Worm (Caenorhabditis elegans) whole organism, mixed stage, embryonic: Measurements from ENCODE around the gene rad-54.L2.
A peak's percentile ranks its signal among the peaks of the same experiment; 100 is the strongest.

Source experiments
- M03D4.4 ChIP-seq: sonication (generic microtip); optimal IDR thresholded peaks from 2 replicates; lab custom pipeline; 2017; ENCODE audit warnings: mild to moderate bottlenecking, missing genetic modification characterization, missing compliant biosample characterization
- bed-3 ChIP-seq: fragments of 200-800 bp; sonication (Bioruptor generic); optimal IDR thresholded peaks from 3 replicates; lab custom pipeline; 2018; ENCODE audit warnings: mild to moderate bottlenecking, missing genetic modification characterization, moderate library complexity, missing compliant biosample characterization
- ceh-39 ChIP-seq: fragments of 150-350 bp; optimal IDR thresholded peaks from 2 replicates; lab custom pipeline; 2014; ENCODE audit warnings: missing biosample characterization, missing genetic modification characterization
- ceh-43 ChIP-seq: fragments of 200-800 bp; sonication (Bioruptor generic); optimal IDR thresholded peaks from 2 replicates; lab custom pipeline; 2018; ENCODE audit warnings: mild to moderate bottlenecking, missing genetic modification characterization, moderate library complexity, missing compliant biosample characterization
- ces-1 ChIP-seq: fragments of 150-350 bp; optimal IDR thresholded peaks from 2 replicates; lab custom pipeline; 2014; ENCODE audit warnings: missing biosample characterization, missing genetic modification reagents, missing genetic modification characterization
- elt-1 ChIP-seq: sonication (generic microtip); optimal IDR thresholded peaks from 2 replicates; lab custom pipeline; 2017; ENCODE audit warnings: missing genetic modification characterization, mild to moderate bottlenecking, missing compliant biosample characterization, antibody characterized with exemption, moderate library complexity, borderline replicate concordance; ENCODE audit not compliant: insufficient read depth
- flh-1 ChIP-seq: fragments of 200-800 bp; sonication (Bioruptor generic); optimal IDR thresholded peaks from 2 replicates; lab custom pipeline; 2018; ENCODE audit warnings: mild to moderate bottlenecking, missing genetic modification characterization, moderate library complexity, missing compliant biosample characterization
- ham-2 ChIP-seq: fragments of 200-800 bp; sonication (Bioruptor generic); optimal IDR thresholded peaks from 2 replicates; lab custom pipeline; 2018; ENCODE audit warnings: mild to moderate bottlenecking, missing genetic modification characterization, missing compliant biosample characterization
- hlh-1 ChIP-seq: fragments of 150-350 bp; optimal IDR thresholded peaks from 2 replicates; lab custom pipeline; 2014; ENCODE audit warnings: missing biosample characterization, missing genetic modification reagents, missing genetic modification characterization
- lin-13 ChIP-seq: fragments of 150-350 bp; optimal IDR thresholded peaks from 2 replicates; lab custom pipeline; 2014; ENCODE audit warnings: missing biosample characterization, missing genetic modification characterization
- lsy-2 ChIP-seq: fragments of 150-350 bp; optimal IDR thresholded peaks from 2 replicates; lab custom pipeline; 2014; ENCODE audit warnings: missing biosample characterization, missing genetic modification characterization
- mab-5 ChIP-seq: fragments of 150-350 bp; optimal IDR thresholded peaks from 2 replicates; lab custom pipeline; 2014; ENCODE audit warnings: missing biosample characterization, missing genetic modification characterization
- mep-1 ChIP-seq: fragments of 150-350 bp; optimal IDR thresholded peaks from 2 replicates; lab custom pipeline; 2017; ENCODE audit warnings: missing biosample characterization, missing genetic modification reagents, missing genetic modification characterization, inconsistent platforms
- mls-2 ChIP-seq: sonication (generic microtip); optimal IDR thresholded peaks from 2 replicates; lab custom pipeline; 2016; ENCODE audit warnings: mild to moderate bottlenecking, missing genetic modification characterization, moderate library complexity, missing compliant biosample characterization
- nhr-2 ChIP-seq: fragments of 150-350 bp; optimal IDR thresholded peaks from 2 replicates; lab custom pipeline; 2014; ENCODE audit warnings: missing biosample characterization, missing genetic modification characterization
- nhr-237 ChIP-seq: fragments of 150-350 bp; optimal IDR thresholded peaks from 2 replicates; lab custom pipeline; 2014; ENCODE audit warnings: missing biosample characterization, missing genetic modification characterization
- nhr-28 ChIP-seq: fragments of 150-350 bp; optimal IDR thresholded peaks from 2 replicates; lab custom pipeline; 2014; ENCODE audit warnings: missing biosample characterization, missing genetic modification characterization
- nhr-76 ChIP-seq: sonication (generic microtip); optimal IDR thresholded peaks from 2 replicates; lab custom pipeline; 2017; ENCODE audit warnings: missing biosample characterization, missing genetic modification characterization
- pha-4 ChIP-seq: fragments of 150-350 bp; optimal IDR thresholded peaks from 2 replicates; lab custom pipeline; 2018; ENCODE audit warnings: missing biosample characterization, missing genetic modification reagents, missing genetic modification characterization
- snpc-4 ChIP-seq: fragments of 150-350 bp; optimal IDR thresholded peaks from 2 replicates; lab custom pipeline; 2014; ENCODE audit warnings: missing biosample characterization, missing genetic modification characterization
- sptf-1 ChIP-seq: sonication (generic microtip); optimal IDR thresholded peaks from 2 replicates; lab custom pipeline; 2017; ENCODE audit warnings: mild to moderate bottlenecking, missing genetic modification characterization, moderate library complexity, missing compliant biosample characterization
- tbx-8 ChIP-seq: fragments of 200-800 bp; sonication (Bioruptor generic); optimal IDR thresholded peaks from 2 replicates; lab custom pipeline; 2018; ENCODE audit warnings: mild to moderate bottlenecking, missing genetic modification characterization, moderate library complexity, missing compliant biosample characterization
- unc-120 ChIP-seq: sonication (generic microtip); optimal IDR thresholded peaks from 2 replicates; lab custom pipeline; 2017; ENCODE audit warnings: missing genetic modification characterization, missing compliant biosample characterization; ENCODE audit not compliant: poor library complexity, severe bottlenecking
- unc-39 ChIP-seq: fragments of 150-350 bp; optimal IDR thresholded peaks from 2 replicates; lab custom pipeline; 2014; ENCODE audit warnings: missing biosample characterization, missing genetic modification characterization
- unc-62 ChIP-seq: fragments of 150-350 bp; optimal IDR thresholded peaks from 2 replicates; lab custom pipeline; 2014; ENCODE audit warnings: missing biosample characterization, missing genetic modification reagents, missing genetic modification characterization
- zip-8 ChIP-seq: fragments of 150-350 bp; optimal IDR thresholded peaks from 2 replicates; lab custom pipeline; 2014; ENCODE audit warnings: missing biosample characterization, missing genetic modification characterization
- ztf-11 ChIP-seq: fragments of 150-350 bp; optimal IDR thresholded peaks from 2 replicates; lab custom pipeline; 2014; ENCODE audit warnings: missing biosample characterization, missing genetic modification characterization

Gene rad-54.L2

ce11 chrIV:8918790-8919189, 24.9 kb downstream of the rad-54.L2 start, which contains the start of gene rap-1:
Gene rap-1 (minus strand): TSS chrIV:8918890.
- TF ChIP-seq mep-1 (no peak), tbx-8 (no peak), nhr-237 (tag; lab: Kevin White, UChicago) (no peak), lsy-2 (tag; lab: Kevin White, UChicago) (no peak), pha-4 (tag; lab: Kevin White, UChicago) (no peak)
- TF ChIP-seq, all 35 proteins: peak for 0

ce11 chrIV:8920284-8920806, 26.5 kb downstream of the rad-54.L2 start:
- peak; percentile 40 for TF ChIP-seq unc-120
- peak; percentile 74 for TF ChIP-seq ces-1 (GFP tag; lab: Kevin White, UChicago)
- TF ChIP-seq lin-13 (tag; lab: Kevin White, UChicago), result no peak
- TF ChIP-seq sptf-1 (tag; lab: Kevin White, UChicago), result no peak

- TF ChIP-seq nhr-76, result no peak
- TF ChIP-seq mls-2, result peak; percentile 22
- TF ChIP-seq ces-1 (GFP tag; lab: Kevin White, UChicago), result peak; percentile 77
Observed at ce11 chrIV:8921166-8921565, 27.3 kb downstream of the rad-54.L2 start.

ce11 chrIV:8921956-8922355, 28.1 kb downstream of the rad-54.L2 start, which contains the start of gene D1046.16:
Gene D1046.16 (plus strand): TSS chrIV:8922150.
- TF ChIP-seq ceh-39 (tag; lab: Kevin White, UChicago) (peak; percentile 67), flh-1 (GFP tag; lab: Kevin White, UChicago) (no peak), nhr-2 (tag; lab: Kevin White, UChicago) (peak; percentile 97), mab-5 (tag; lab: Kevin White, UChicago) (no peak), mls-2 (no peak), ham-2 (GFP tag; lab: Kevin White, UChicago) (peak; percentile 25), zip-8 (tag; lab: Kevin White, UChicago) (no peak), M03D4.4 (tag; lab: Kevin White, UChicago) (no peak)

- TF ChIP-seq ham-2 (GFP tag; lab: Kevin White, UChicago) (no peak), lin-13 (tag; lab: Kevin White, UChicago) (no peak), bed-3 (GFP tag; lab: Kevin White, UChicago) (no peak), unc-39 (no peak)
Observed at ce11 chrIV:8923381-8923780, 29.5 kb downstream of the rad-54.L2 start.

DNA sequence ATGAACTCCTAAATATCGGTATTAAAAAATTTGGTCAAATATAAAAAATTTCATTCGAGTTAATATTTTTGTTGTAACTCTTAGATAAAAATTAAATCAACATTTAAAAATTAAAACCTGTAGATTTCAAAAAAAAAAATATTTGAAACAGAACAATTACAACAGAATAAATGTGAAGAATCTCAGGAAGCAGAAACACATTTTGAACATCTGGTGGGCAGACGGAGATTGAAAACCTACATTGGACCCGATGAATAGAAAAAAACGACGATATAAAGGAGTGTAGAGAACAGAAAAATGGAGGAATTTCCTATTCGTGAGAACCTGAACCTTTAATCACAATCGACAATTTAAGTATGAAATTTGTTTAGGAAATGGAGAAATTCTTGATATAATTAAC, 30.2 kb downstream of the rad-54.L2 start:
- TF ChIP-seq lsy-2 (tag; lab: Kevin White, UChicago) (no peak), ces-1 (GFP tag; lab: Kevin White, UChicago) (no peak), hlh-1 (no peak), nhr-76 (no peak), nhr-2 (tag; lab: Kevin White, UChicago) (no peak), elt-1 (no peak), ceh-43 (GFP tag; lab: Kevin White, UChicago) (no peak), nhr-28 (tag; lab: Kevin White, UChicago) (no peak), ztf-11 (tag; lab: Kevin White, UChicago) (no peak)

DNA sequence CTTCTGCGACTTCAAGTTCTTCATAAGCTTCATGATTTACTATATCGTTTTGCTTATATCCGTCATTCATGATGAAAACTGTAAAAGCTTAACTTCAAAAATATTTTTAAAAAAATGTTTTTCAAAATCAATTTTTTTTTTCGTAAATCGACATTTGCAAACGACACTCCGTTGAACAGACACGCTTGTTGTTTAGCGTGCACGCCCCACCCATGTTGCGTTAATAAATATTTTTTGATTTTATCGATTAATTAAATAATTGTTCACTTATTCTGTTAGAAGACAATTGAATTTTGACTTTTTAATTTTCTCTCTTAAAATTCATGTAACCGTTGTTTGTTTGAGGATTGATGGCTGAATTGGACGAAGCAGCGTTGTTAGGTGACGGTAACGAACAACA, 32.1 kb downstream of the rad-54.L2 start, which contains the start of the genes D1046.2 and cfim-2:
TSS of gene D1046.2 (minus strand) at position 78 of the 400 bp plus-strand sequence.
TSS of gene cfim-2 (plus strand) at position 335 of the 400 bp plus-strand sequence.
- peak; percentile 12 for TF ChIP-seq lsy-2 (tag; lab: Kevin White, UChicago)
- TF ChIP-seq lin-13 (tag; lab: Kevin White, UChicago), result no peak
- TF ChIP-seq unc-62 (GFP tag; lab: Kevin White, UChicago), result no peak
- peak; percentile 30 for TF ChIP-seq ceh-39 (tag; lab: Kevin White, UChicago)
- no peak for TF ChIP-seq snpc-4
- no peak for TF ChIP-seq tbx-8
- peak; percentile 53 for TF ChIP-seq ces-1 (GFP tag; lab: Kevin White, UChicago)
